Fruit fly (Drosophila melanogaster): Measurements from ENCODE around the gene Bub3.
A peak's percentile ranks its signal among the peaks of the same experiment; 100 is the strongest.

Gene Bub3

dm6 chr3R:29675333-29675732 is at the start of gene Bub3, which contains the start of gene Cap-D2 (continued):
- TF ChIP-seq CG15514 (GFP tag; optimal IDR thresholded peaks at IDR 0.05), result peak; percentile 53
- TF ChIP-seq CG12942 (GFP tag; optimal IDR thresholded peaks at IDR 0.05), result peak; percentile 57
- peak; percentile 46 for TF ChIP-seq CG33557 (GFP tag; optimal IDR thresholded peaks at IDR 0.05)
- no peak for TF ChIP-seq bigmax (GFP tag; optimal IDR thresholded peaks at IDR 0.05)
- TF ChIP-seq zfh1 (GFP tag; IDR thresholded peaks at IDR 0.05), result peak; percentile 46; the same call in 1 of the 3 replicates
- TF ChIP-seq Bdp1 (GFP tag; optimal IDR thresholded peaks at IDR 0.05), result peak; percentile 58
- peak; percentile 46 for TF ChIP-seq CG10959 (GFP tag; IDR thresholded peaks at IDR 0.05)
- peak; percentile 99 for TF ChIP-seq wek (GFP tag; optimal IDR thresholded peaks at IDR 0.05)
- no peak for TF ChIP-seq croc (GFP tag; conservative IDR thresholded peaks at IDR 0.05)
- peak; percentile 6 for TF ChIP-seq CG34376 (GFP tag; optimal IDR thresholded peaks at IDR 0.05)
- peak; percentile 22 for TF ChIP-seq Hand (GFP tag; optimal IDR thresholded peaks at IDR 0.05)
- TF ChIP-seq CG17568 (GFP tag; optimal IDR thresholded peaks at IDR 0.05), result no peak
- TF ChIP-seq CG17385 (GFP tag; optimal IDR thresholded peaks at IDR 0.05), result peak; percentile 51
- peak; percentile 77 for TF ChIP-seq CG13424 (tag; optimal IDR thresholded peaks at IDR 0.05)
- TF ChIP-seq CG17612 (GFP tag; IDR thresholded peaks at IDR 0.05), result no peak
- TF ChIP-seq aop (GFP tag; IDR thresholded peaks at IDR 0.05), result peak; percentile 58; the same call in 1 of the 2 replicates
- no peak for TF ChIP-seq nau (GFP tag; optimal IDR thresholded peaks at IDR 0.05)
- peak; percentile 65; the same call in 1 of the 2 replicates for TF ChIP-seq ap (GFP tag; IDR thresholded peaks at IDR 0.05)
- TF ChIP-seq CG9817 (tag; optimal IDR thresholded peaks at IDR 0.05), result peak; percentile 75
- peak; percentile 71 for TF ChIP-seq Sox102F (GFP tag; optimal IDR thresholded peaks at IDR 0.05)
- no peak for TF ChIP-seq schlank (tag; optimal IDR thresholded peaks at IDR 0.05)
- peak; percentile 54 for TF ChIP-seq CG14667 (GFP tag; IDR thresholded peaks at IDR 0.05)
- peak; percentile 33; the same call in 1 of the 2 replicates for TF ChIP-seq CG31224 (GFP tag; IDR thresholded peaks at IDR 0.05)
- no peak for TF ChIP-seq fd102C (GFP tag; optimal IDR thresholded peaks at IDR 0.05)
- TF ChIP-seq CG1792 (GFP tag; optimal IDR thresholded peaks at IDR 0.05), result peak; percentile 26
- peak; percentile 44 for TF ChIP-seq D19A (tag; optimal IDR thresholded peaks at IDR 0.05)
- TF ChIP-seq CG11456 (GFP tag; IDR thresholded peaks at IDR 0.05), result 0 out of 3 replicates have a peak, but pooled peaks have one; percentile 13
- TF ChIP-seq CG3838 (GFP tag; optimal IDR thresholded peaks at IDR 0.05), result no peak
- peak; percentile 59 for TF ChIP-seq Lhr (GFP tag; optimal IDR thresholded peaks at IDR 0.05)
- TF ChIP-seq CG9797 (GFP tag; optimal IDR thresholded peaks at IDR 0.05), result peak; percentile 2
- no peak for TF ChIP-seq onecut (GFP tag; IDR thresholded peaks at IDR 0.05)
- TF ChIP-seq HHEX (GFP tag; optimal IDR thresholded peaks at IDR 0.05), result peak; percentile 53
- peak; percentile 35 for TF ChIP-seq CG10462 (GFP tag; optimal IDR thresholded peaks at IDR 0.05)
- TF ChIP-seq Doc2 (GFP tag; IDR thresholded peaks at IDR 0.05), result no peak
- TF ChIP-seq Gug (GFP tag; IDR thresholded peaks at IDR 0.05), result peak; percentile 63; the same call in 3 of the 4 replicates
- peak; percentile 6 for TF ChIP-seq CG12104 (GFP tag; optimal IDR thresholded peaks at IDR 0.05)
- TF ChIP-seq lab (GFP tag; optimal IDR thresholded peaks at IDR 0.05), result peak; percentile 73
- no peak for TF ChIP-seq CG7745 (tag; optimal IDR thresholded peaks at IDR 0.05)
- no peak for TF ChIP-seq toy (GFP tag; IDR thresholded peaks at IDR 0.05)
- peak; percentile 64 for TF ChIP-seq wor (GFP tag; IDR thresholded peaks at IDR 0.05)
- peak; percentile 69 for TF ChIP-seq Abd-B (GFP tag; optimal IDR thresholded peaks at IDR 0.05)
- peak; percentile 40 for TF ChIP-seq CG7556 (GFP tag; optimal IDR thresholded peaks at IDR 0.05)
- TF ChIP-seq Sox100B (GFP tag; optimal IDR thresholded peaks at IDR 0.05), result no peak
- TF ChIP-seq CG15073 (GFP tag; optimal IDR thresholded peaks at IDR 0.05), result no peak
- peak; percentile 26; the same call in 1 of the 2 replicates for TF ChIP-seq CG32767 (GFP tag; IDR thresholded peaks at IDR 0.05)
- no peak for TF ChIP-seq ttk (GFP tag; IDR thresholded peaks at IDR 0.05)
- TF ChIP-seq disco-r (GFP tag; optimal IDR thresholded peaks at IDR 0.05), result no peak
- TF ChIP-seq BtbVII (GFP tag; optimal IDR thresholded peaks at IDR 0.05), result no peak
- peak; percentile 43 for TF ChIP-seq tap (tag; optimal IDR thresholded peaks at IDR 0.05)
- TF ChIP-seq mam (GFP tag; optimal IDR thresholded peaks at IDR 0.05), result peak; percentile 84
- TF ChIP-seq CG13894 (tag; optimal IDR thresholded peaks at IDR 0.05), result no peak
